Fruit fly (Drosophila melanogaster): ENCODE results near the gene Brms1.

Gene Brms1

dm6 chrX:12897150-12897549 lies 12.3 kb downstream of the Brms1 start, which contains the start of gene Pde9:
Pde9 (minus strand) TSS chrX:12897327.
- TF ChIP-seq Dll (optimal IDR thresholded peaks at IDR 0.05) (no peak), EcR (GFP tag; optimal IDR thresholded peaks at IDR 0.05) (no peak), psq (optimal IDR thresholded peaks at IDR 0.05) (no peak)

dm6 chrX:12896393-12896792 lies 13.0 kb downstream of the Brms1 start:
- no peak for TF ChIP-seq psq (optimal IDR thresholded peaks at IDR 0.05)
- no peak for TF ChIP-seq pan (optimal IDR thresholded peaks at IDR 0.05)
- no peak for TF ChIP-seq usp (GFP tag; optimal IDR thresholded peaks at IDR 0.05)
- TF ChIP-seq Dll (optimal IDR thresholded peaks at IDR 0.05): no peak
- TF ChIP-seq CG8478 (optimal IDR thresholded peaks at IDR 0.05): no peak
- no peak for TF ChIP-seq EcR (GFP tag; optimal IDR thresholded peaks at IDR 0.05)

DNA sequence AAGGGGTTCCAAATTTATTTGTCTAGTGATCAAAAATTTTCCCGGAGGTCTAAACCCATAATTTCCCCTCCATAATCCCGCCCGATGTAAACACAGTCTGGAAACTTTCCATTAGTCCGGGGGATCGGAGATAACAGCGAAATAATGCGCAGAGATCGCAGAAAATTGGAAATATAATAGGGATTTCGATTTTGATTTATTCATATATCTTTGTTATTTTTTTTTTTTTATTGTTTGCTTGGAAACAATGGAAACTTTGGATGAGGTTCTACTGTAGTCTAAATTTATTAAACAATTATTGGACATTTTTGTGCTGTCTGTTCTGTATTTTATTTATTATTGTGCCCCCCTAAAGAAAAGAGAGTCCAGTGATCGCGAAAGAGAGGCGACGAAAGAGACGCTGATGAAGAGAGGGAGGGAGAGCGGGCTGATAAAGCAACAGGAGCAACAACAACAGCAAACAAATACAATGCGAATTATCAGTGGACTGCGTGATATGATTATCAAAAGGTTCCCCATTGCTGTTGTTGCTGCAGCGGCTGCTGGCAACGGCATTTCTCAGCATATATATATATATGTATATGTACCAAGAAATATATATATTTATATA lies 14.2 kb downstream of the Brms1 start:
- TF ChIP-seq CG8478 (optimal IDR thresholded peaks at IDR 0.05) (no peak), EcR (GFP tag; optimal IDR thresholded peaks at IDR 0.05) (no peak), psq (optimal IDR thresholded peaks at IDR 0.05) (no peak), Dll (optimal IDR thresholded peaks at IDR 0.05) (no peak), usp (GFP tag; optimal IDR thresholded peaks at IDR 0.05) (no peak), pan (optimal IDR thresholded peaks at IDR 0.05) (no peak)

DNA sequence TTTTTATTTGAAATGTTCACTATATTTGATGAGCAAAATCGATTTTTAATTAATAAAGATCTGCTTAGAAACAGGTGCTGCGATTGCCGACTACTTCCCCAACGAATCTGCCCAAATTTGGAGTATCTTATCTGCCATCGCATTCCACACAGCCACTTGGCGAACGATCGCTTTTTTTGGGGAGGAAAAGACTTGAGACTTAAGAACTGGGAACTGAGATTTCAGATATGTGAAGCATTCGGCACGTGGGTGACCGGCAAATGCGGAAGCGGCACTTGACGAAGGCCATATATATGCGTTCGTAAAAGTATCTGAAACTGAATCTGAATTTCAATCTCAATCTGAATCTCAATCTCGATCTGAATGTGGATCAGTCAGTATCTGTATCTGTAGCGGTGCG lies 15.5 kb downstream of the Brms1 start:
- no peak for TF ChIP-seq usp (GFP tag; optimal IDR thresholded peaks at IDR 0.05)
- TF ChIP-seq Dll (optimal IDR thresholded peaks at IDR 0.05): no peak
- no peak for TF ChIP-seq pan (optimal IDR thresholded peaks at IDR 0.05)
- no peak for TF ChIP-seq CG8478 (optimal IDR thresholded peaks at IDR 0.05)
- no peak for TF ChIP-seq psq (optimal IDR thresholded peaks at IDR 0.05)
- no peak for TF ChIP-seq EcR (GFP tag; optimal IDR thresholded peaks at IDR 0.05)

dm6 chrX:12891322-12892159 lies 17.9 kb downstream of the Brms1 start:
- TF ChIP-seq CG8478 (optimal IDR thresholded peaks at IDR 0.05) (no peak), Dll (optimal IDR thresholded peaks at IDR 0.05) (no peak), usp (GFP tag; optimal IDR thresholded peaks at IDR 0.05) (no peak), EcR (GFP tag; optimal IDR thresholded peaks at IDR 0.05) (no peak), pan (optimal IDR thresholded peaks at IDR 0.05) (no peak), psq (optimal IDR thresholded peaks at IDR 0.05) (no peak)

DNA sequence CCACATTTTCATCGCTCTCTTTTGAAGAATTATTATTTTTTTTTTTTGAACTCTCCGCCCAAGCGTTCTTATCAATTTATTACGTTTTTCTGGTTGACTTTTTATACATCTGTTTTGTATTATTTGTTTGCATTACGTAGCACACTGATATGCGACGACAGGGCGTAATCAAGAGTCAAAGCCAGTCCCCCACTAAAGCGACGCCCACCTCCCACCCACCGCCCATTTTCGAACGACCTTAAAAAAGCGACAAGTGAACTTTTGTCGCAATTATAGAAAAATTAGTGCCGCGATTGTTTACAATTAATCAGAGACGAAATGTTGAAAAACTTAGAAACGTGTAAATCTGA lies 18.6 kb downstream of the Brms1 start:
- TF ChIP-seq psq (optimal IDR thresholded peaks at IDR 0.05) (no peak), usp (GFP tag; optimal IDR thresholded peaks at IDR 0.05) (no peak), EcR (GFP tag; optimal IDR thresholded peaks at IDR 0.05) (no peak), CG8478 (optimal IDR thresholded peaks at IDR 0.05) (no peak), pan (optimal IDR thresholded peaks at IDR 0.05) (no peak), Dll (optimal IDR thresholded peaks at IDR 0.05) (no peak)

DNA sequence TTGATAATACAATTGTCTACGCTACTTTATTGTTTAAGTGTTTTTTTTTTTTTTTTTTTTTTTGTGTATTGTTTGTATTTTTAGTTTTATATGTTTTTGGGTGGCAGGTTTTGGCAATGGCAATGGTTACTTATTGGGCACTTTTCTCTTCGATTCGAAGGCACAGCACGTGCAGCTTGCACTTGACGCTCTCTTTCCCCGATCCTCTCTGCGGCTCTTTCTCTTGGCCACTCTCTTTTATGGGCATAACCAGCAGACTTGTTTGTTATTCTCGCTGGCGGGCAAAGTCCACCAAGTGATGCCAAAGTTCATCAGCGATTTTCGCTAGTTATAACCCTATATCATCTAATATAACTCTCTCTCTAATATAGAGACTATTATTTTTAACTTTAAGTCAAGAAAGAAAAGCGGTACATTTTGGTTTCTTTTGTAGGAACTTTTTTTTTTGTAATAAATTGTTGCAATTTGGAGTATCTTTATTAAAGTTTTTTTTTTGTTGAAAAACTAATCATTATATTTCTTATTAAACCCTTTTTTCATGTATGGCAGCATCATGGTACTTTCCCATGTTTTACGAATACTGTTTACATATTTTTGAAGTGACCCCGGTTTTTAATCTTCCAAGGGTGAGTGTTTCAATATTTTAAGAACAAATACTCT lies 19.1 kb downstream of the Brms1 start:
- TF ChIP-seq pan (optimal IDR thresholded peaks at IDR 0.05) (no peak), EcR (GFP tag; optimal IDR thresholded peaks at IDR 0.05) (no peak), CG8478 (optimal IDR thresholded peaks at IDR 0.05) (no peak), psq (optimal IDR thresholded peaks at IDR 0.05) (no peak), usp (GFP tag; optimal IDR thresholded peaks at IDR 0.05) (no peak), Dll (optimal IDR thresholded peaks at IDR 0.05) (no peak)

- no peak for TF ChIP-seq psq (optimal IDR thresholded peaks at IDR 0.05)
- TF ChIP-seq pan (optimal IDR thresholded peaks at IDR 0.05): no peak
- no peak for TF ChIP-seq usp (GFP tag; optimal IDR thresholded peaks at IDR 0.05)
Measured at dm6 chrX:12889075-12889474, 20.3 kb downstream of the Brms1 start.

DNA sequence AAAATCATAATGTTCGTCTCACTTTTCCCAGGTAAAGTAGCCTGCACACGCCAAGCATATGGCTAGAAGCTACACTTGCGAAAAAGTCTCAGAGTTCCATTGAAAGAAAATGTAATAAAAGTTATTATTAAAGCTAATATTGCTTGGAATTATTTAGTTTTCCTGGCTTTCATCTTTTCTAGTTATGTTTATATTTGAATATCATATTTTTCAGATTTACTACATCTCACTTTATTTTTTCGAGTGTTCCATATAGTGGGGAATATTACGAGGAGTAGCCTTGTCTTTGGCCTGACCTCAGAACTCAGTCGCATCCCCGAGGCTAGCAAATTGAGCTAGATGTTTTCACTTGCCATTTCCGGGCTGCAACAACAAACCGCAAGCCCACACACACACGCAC lies 21.9 kb downstream of the Brms1 start:
- TF ChIP-seq usp (GFP tag; optimal IDR thresholded peaks at IDR 0.05) (no peak), Dll (optimal IDR thresholded peaks at IDR 0.05) (no peak), EcR (GFP tag; optimal IDR thresholded peaks at IDR 0.05) (no peak), CG8478 (optimal IDR thresholded peaks at IDR 0.05) (no peak), psq (optimal IDR thresholded peaks at IDR 0.05) (no peak), pan (optimal IDR thresholded peaks at IDR 0.05) (no peak)

DNA sequence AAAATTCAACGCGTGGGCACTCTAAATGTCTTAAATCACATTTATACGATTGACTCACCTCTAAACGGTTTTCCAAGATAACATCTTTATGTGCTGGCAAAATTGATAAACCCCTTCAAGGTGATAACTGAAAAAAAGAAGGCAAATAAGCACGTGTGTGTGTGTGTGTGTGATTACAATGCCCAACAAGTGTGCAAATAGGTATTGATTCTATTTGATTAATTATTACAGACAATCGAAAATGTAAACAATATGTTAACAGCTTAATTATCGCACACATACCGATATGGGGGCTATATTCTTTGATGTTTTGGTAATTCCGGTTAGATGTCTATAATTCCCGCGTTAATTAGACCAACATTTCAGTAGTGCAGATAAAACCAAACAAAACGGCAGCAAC lies 22.9 kb downstream of the Brms1 start:
- TF ChIP-seq pan (optimal IDR thresholded peaks at IDR 0.05): no peak

DNA sequence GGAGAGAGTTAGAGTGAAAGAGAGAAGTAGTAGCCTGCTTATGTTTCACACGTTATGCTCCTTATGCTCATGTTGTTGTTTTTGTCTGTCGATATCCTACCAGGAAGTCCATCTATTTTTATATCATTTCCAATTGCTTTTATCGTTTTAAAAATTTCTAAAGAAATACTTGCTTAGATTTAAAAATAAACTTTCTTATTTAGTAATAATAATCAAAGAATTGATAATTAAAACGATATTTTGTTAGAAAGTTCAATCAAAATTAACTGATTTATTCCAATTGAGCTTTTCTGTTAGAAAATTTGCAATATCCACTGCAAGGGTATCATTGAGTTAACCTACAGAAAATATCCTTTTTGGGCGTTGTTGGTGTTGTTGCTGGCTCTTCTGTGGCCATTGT lies 39.6 kb downstream of the Brms1 start:
- TF ChIP-seq psq (optimal IDR thresholded peaks at IDR 0.05) (no peak), Dll (optimal IDR thresholded peaks at IDR 0.05) (no peak), EcR (GFP tag; optimal IDR thresholded peaks at IDR 0.05) (no peak), usp (GFP tag; optimal IDR thresholded peaks at IDR 0.05) (no peak), pan (optimal IDR thresholded peaks at IDR 0.05) (no peak), CG8478 (optimal IDR thresholded peaks at IDR 0.05) (no peak)

dm6 chrX:12868605-12869004 lies 40.8 kb downstream of the Brms1 start:
- TF ChIP-seq CG8478 (optimal IDR thresholded peaks at IDR 0.05) (no peak), pan (optimal IDR thresholded peaks at IDR 0.05) (no peak), usp (GFP tag; optimal IDR thresholded peaks at IDR 0.05) (no peak), psq (optimal IDR thresholded peaks at IDR 0.05) (no peak), Dll (optimal IDR thresholded peaks at IDR 0.05) (no peak), EcR (GFP tag; optimal IDR thresholded peaks at IDR 0.05) (no peak)

All from whole organism.